Worm (Caenorhabditis elegans) whole organism, dauer: ENCODE results near the gene gst-28.
"Not testable (repeated sequence)": the region's sequence is repeated elsewhere in the genome, so short reads cannot be mapped to it uniquely, and the experiment has no call there.

Experiments
- unc-62 ChIP-seq: sonication (generic microtip); optimal IDR thresholded peaks from 2 replicates; lab custom pipeline; 2017; ENCODE audit warnings: missing biosample characterization, missing genetic modification reagents, missing genetic modification characterization

Gene gst-28

DNA sequence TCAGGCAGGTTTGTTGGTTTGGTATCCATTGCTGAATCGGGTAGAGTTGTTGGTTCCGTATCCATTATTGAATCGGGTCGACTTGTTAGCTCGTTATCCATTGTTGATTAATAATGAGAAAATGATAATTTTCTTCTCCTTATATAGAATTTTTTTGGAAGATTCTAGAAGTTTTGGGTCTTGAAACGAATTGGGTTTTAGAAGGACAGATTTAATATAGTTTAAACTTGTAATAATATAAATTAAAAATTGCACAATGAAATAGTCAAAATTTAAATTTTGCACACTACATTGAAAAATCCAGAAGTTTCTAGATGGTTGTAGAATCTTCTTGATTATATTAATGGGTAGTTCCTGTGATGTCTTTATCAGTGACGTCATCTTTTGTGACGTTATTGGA lies 26.5 kb downstream of the gst-28 start, which contains the start of gene Y53F4B.26:
TSS of gene Y53F4B.26 (minus strand) at position 101 of the 400 bp plus-strand sequence.
- TF ChIP-seq unc-62 = not testable (repeated sequence)

DNA sequence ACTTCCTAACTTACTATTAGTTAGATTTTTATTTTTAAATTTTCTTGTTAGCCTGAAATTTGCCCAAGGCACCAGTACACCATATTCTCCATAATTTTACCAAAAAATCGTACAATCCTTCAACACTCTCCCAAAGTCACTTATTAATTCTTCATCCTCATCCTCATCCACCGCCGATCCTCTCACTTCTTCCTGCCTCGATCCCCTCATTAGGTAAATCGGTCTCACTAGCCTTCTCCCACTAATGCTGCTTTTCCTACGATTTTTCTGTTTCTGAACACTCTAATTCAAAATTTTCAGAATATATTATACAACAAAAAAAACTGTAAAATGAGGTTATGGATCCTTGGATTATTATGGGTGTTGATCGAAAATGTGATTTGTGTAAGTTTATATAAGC lies 31.5 kb downstream of the gst-28 start, which contains the start of gene Y53F4B.25:
TSS of gene Y53F4B.25 (plus strand) at position 301 of the 400 bp plus-strand sequence.
- TF ChIP-seq unc-62 = no peak

DNA sequence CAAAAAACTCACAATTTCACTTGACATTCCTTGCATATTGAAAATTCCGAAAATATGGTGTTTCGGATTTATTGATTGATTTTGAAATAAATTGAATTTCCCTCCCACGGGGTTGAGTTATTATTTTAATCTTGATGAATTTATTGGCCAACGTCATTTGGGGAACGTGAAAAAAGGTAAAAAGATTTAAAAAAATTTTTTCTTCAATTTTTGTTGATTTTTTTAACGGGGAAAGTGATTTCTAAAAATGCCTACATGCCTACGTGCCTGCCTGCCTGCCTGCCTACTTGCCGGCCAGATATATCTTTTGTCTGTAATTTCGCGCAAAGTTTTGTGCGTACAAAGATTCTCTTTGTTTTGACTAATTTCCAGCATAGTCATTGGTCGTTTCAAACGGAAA lies 33.0 kb downstream of the gst-28 start, which contains the start of gene Y53F4B.24:
TSS of gene Y53F4B.24 (minus strand) at position 101 of the 400 bp plus-strand sequence.
- TF ChIP-seq unc-62 = no peak

DNA sequence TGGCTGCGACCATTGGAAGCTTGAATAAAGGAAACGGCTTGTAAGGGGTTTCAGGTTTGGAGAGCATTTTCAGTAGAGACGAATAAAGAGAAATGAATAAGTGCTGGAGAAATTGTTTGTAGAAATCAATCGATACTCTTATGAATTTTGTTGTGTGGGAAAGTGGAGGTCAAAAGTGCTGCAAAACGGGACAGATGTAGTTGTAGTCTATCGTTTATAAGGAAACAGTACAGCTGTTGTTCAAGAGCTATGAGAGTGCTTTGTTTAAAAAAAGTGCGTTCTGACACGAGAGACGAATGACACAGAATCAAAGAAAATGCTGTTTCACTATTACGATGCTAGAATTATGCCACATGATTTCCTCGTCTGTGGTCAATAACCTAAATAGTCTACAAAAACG lies 36.9 kb downstream of the gst-28 start, which contains the start of gene Y53F4B.62:
TSS of gene Y53F4B.62 (minus strand) at position 101 of the 400 bp plus-strand sequence.
- no peak for TF ChIP-seq unc-62

DNA sequence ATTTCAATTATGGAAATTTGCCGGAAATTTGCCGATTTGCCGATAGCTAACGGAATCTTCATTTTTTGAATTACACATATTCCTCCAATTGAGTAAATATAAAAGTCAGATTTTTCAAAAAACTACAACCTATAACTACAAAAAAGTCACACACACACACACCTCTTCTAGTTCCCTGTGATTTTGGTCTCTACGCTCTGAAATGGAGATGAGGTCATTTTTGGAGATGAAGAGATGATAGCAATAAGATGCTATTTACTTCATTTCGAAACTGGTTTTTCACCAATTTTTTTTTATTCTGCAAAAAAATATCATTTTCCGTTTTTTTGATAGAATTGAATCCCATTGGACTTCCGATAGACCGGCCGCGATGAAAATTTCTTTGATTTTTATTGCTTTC lies 43.2 kb downstream of the gst-28 start, which contains the start of gene Y53F4B.23:
TSS of gene Y53F4B.23 (plus strand) at position 312 of the 400 bp plus-strand sequence.
- TF ChIP-seq unc-62 = no peak

DNA sequence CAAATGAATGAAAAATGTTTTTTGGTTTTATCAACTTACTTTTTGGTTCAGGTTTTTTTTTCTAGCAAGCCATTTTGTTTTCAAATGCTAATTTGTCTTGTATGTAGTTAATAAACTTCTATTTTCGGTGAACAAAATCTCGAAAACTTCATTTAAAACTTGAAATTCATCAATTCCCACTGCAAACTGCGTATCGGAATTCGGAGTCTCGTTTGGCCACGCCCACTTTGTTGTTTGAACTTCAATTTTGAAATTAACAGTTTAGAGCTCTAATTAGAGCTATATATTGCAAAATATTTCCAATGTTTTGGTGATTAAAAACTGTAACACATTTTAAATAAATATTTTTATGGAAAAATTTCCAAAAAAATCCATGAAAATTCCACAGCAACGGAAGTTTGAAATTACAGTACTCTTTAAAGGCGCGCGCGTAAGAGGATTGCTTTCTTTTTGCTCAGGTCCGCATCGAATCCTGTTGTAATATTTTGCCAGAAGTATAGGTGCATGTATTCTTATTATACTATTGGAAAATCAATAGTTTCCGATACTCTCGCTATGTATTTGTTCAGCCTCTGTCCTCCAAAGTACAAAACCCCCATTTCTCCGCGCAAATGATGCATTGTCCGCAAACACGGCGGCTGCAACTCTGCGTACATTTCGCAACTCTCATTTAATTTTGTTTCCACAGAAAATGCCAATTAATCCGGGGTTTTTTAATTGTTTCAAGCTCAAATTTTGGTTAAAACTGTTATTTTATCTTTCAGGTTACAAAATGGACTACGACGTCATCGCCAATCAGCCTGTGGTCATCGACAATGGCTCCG lies 47.6 kb downstream of the gst-28 start, which contains the start of gene arp-1:
TSS of gene arp-1 (plus strand) at position 765 of the 824 bp plus-strand sequence.
- TF ChIP-seq unc-62 = no peak
